Fruit fly (Drosophila melanogaster) whole organism, embryonic: Measurements from ENCODE around the gene CG9117.
A peak's percentile ranks its signal among the peaks of the same experiment; 100 is the strongest.

Experiments
- Adf1 ChIP-seq: fragments of 200-800 bp; sonication (Bioruptor generic); IDR thresholded peaks from 2 replicates; pipeline ENCODE4 v1.3.6; 2022; ENCODE audit warnings: missing biosample characterization, missing genetic modification characterization
- Awh ChIP-seq: fragments of 200-800 bp; sonication (Bioruptor generic); IDR thresholded peaks from 2 replicates; pipeline ENCODE4, ENCODE4 v1.3.6; 2022; ENCODE audit warnings: missing biosample characterization, missing genetic modification characterization
- BEAF-32 ChIP-seq: fragments of 200-800 bp; sonication (Bioruptor generic); optimal IDR thresholded peaks from 3 replicates; lab custom pipeline; 2017; ENCODE audit warnings: missing biosample characterization, missing genetic modification characterization, mild to moderate bottlenecking, moderate library complexity, missing genetic modification reagents
- Bgb ChIP-seq: fragments of 200-800 bp; sonication (Bioruptor generic); IDR thresholded peaks from 2 replicates; pipeline ENCODE4 v1.3.6; 2022; ENCODE audit warnings: missing biosample characterization, missing genetic modification characterization; ENCODE audit not compliant: partially characterized antibody
- Blimp-1 ChIP-seq: fragments of 200-800 bp; sonication (Bioruptor generic); optimal IDR thresholded peaks from 3 replicates; lab custom pipeline; 2018; ENCODE audit warnings: missing biosample characterization, missing genetic modification characterization, mild to moderate bottlenecking, moderate library complexity, missing genetic modification reagents
- CG11695 ChIP-seq: fragments of 200-800 bp; sonication (Bioruptor generic); IDR thresholded peaks from 3 replicates; pipeline ENCODE4 v1.3.6; 2022; ENCODE audit warnings: missing biosample characterization, missing genetic modification characterization
- CG14441 ChIP-seq: fragments of 200-800 bp; sonication (Bioruptor generic); IDR thresholded peaks from 2 replicates; pipeline ENCODE4 v1.3.6; 2022; ENCODE audit warnings: missing biosample characterization, missing genetic modification characterization
- CG1529 ChIP-seq: fragments of 200-800 bp; sonication (Bioruptor generic); optimal IDR thresholded peaks from 3 replicates; lab custom pipeline; 2018; ENCODE audit warnings: missing biosample characterization, missing genetic modification characterization
- CG18011 ChIP-seq: fragments of 200-800 bp; sonication (Bioruptor generic); optimal IDR thresholded peaks from 2 replicates; lab custom pipeline; 2017; ENCODE audit warnings: missing biosample characterization, missing genetic modification characterization, mild to moderate bottlenecking, moderate library complexity, missing genotype
- CG34376 ChIP-seq: fragments of 200-800 bp; sonication (Bioruptor generic); optimal IDR thresholded peaks from 2 replicates; lab custom pipeline; 2018; ENCODE audit warnings: missing biosample characterization, mild to moderate bottlenecking, missing genetic modification characterization
- CG3838 ChIP-seq: fragments of 200-800 bp; sonication (Bioruptor generic); optimal IDR thresholded peaks from 3 replicates; lab custom pipeline; 2016; ENCODE audit warnings: missing biosample characterization, missing genetic modification characterization
- CG4617 ChIP-seq: fragments of 200-800 bp; sonication (Bioruptor generic); optimal IDR thresholded peaks from 3 replicates; lab custom pipeline; 2016; ENCODE audit warnings: missing biosample characterization, missing genetic modification characterization, borderline replicate concordance
- CG6175 ChIP-seq: fragments of 200-800 bp; sonication (Bioruptor generic); IDR thresholded peaks from 3 replicates; pipeline ENCODE4 v1.3.6; 2022; ENCODE audit warnings: missing biosample characterization, missing genetic modification characterization
- CG6254 ChIP-seq: fragments of 200-800 bp; sonication (Bioruptor generic); optimal IDR thresholded peaks from 3 replicates; lab custom pipeline; 2017; ENCODE audit warnings: mild to moderate bottlenecking, missing biosample characterization, missing genetic modification reagents, missing genetic modification characterization
- CG6272 ChIP-seq: fragments of 200-800 bp; sonication (Bioruptor generic); IDR thresholded peaks from 2 replicates; pipeline ENCODE4 v1.3.6; 2022; ENCODE audit warnings: missing biosample characterization, missing genetic modification characterization
- CG6683 ChIP-seq: fragments of 200-800 bp; sonication (Bioruptor generic); optimal IDR thresholded peaks from 2 replicates; lab custom pipeline; 2017; ENCODE audit warnings: missing biosample characterization, mild to moderate bottlenecking, missing genetic modification characterization, missing genetic modification reagents
- CG8281 ChIP-seq: fragments of 200-800 bp; sonication (Bioruptor generic); optimal IDR thresholded peaks from 2 replicates; lab custom pipeline; 2018; ENCODE audit warnings: missing biosample characterization, mild to moderate bottlenecking, missing genetic modification characterization, moderate library complexity
- Camta ChIP-seq: fragments of 200-800 bp; sonication (Bioruptor generic); optimal IDR thresholded peaks from 2 replicates; lab custom pipeline; 2016; ENCODE audit warnings: missing biosample characterization, missing genetic modification characterization
- Deaf1 ChIP-seq: fragments of 200-800 bp; optimal IDR thresholded peaks from 3 replicates; lab custom pipeline; 2019; ENCODE audit warnings: missing biosample characterization, mild to moderate bottlenecking, missing genetic modification characterization, moderate library complexity
- Dfd ChIP-seq, 2 experiments: fragments of >200 bp; optimal IDR thresholded peaks; 2 replicates each; lab custom pipeline; 2017; ENCODE audit warnings: missing biosample characterization in 2 of 2, missing genetic modification characterization in 2 of 2
- Dll ChIP-seq: fragments of 200-800 bp; sonication (Bioruptor generic); IDR thresholded peaks from 4 replicates; pipeline ENCODE4 v1.3.6; 2022; ENCODE audit warnings: missing biosample characterization, missing genetic modification characterization; ENCODE audit not compliant: partially characterized antibody
- Hand ChIP-seq: fragments of 200-800 bp; sonication (Bioruptor generic); optimal IDR thresholded peaks from 2 replicates; lab custom pipeline; 2017; ENCODE audit warnings: mild to moderate bottlenecking, missing biosample characterization, missing genetic modification reagents, missing genetic modification characterization
- HmgZ ChIP-seq: fragments of 200-800 bp; sonication (Bioruptor generic); optimal IDR thresholded peaks from 2 replicates; lab custom pipeline; 2018; ENCODE audit warnings: missing biosample characterization, mild to moderate bottlenecking, missing genetic modification characterization
- Hmx ChIP-seq: fragments of 200-800 bp; sonication (Bioruptor generic); optimal IDR thresholded peaks from 2 replicates; lab custom pipeline; 2016; ENCODE audit warnings: missing biosample characterization, missing genetic modification characterization
- Hr39 ChIP-seq: fragments of >200 bp; optimal IDR thresholded peaks from 2 replicates; lab custom pipeline; 2017
- Hr78 ChIP-seq, 2 experiments: fragments of 200-800 bp in 1 of 2; fragments of >200 bp in 1 of 2; sonication (Bioruptor generic) in 1 of 2; optimal IDR thresholded peaks; 2 replicates each; lab custom pipeline; 2017 to 2019; ENCODE audit warnings: missing biosample characterization in 2 of 2, missing genetic modification characterization in 2 of 2, mild to moderate bottlenecking in 1 of 2, moderate library complexity in 1 of 2
- MBD-R2 ChIP-seq: fragments of 200-800 bp; sonication (Bioruptor generic); IDR thresholded peaks from 2 replicates; pipeline ENCODE4 v1.3.6; 2022; ENCODE audit warnings: missing biosample characterization, missing genetic modification characterization
- Nf-YA ChIP-seq: fragments of 200-800 bp; sonication (Bioruptor generic); IDR thresholded peaks from 2 replicates; pipeline ENCODE4 v1.3.6; 2022; ENCODE audit warnings: missing biosample characterization, missing genetic modification characterization
- Poxn ChIP-seq: fragments of 200-800 bp; sonication (Bioruptor generic); IDR thresholded peaks from 2 replicates; pipeline ENCODE4 v1.3.6; 2022; ENCODE audit warnings: missing biosample characterization, missing genetic modification characterization
- Sin3A ChIP-seq: fragments of >200 bp; optimal IDR thresholded peaks from 2 replicates; lab custom pipeline; 2018
- Xbp1 ChIP-seq: fragments of 200-800 bp; sonication (Bioruptor generic); optimal IDR thresholded peaks from 3 replicates; lab custom pipeline; 2016; ENCODE audit warnings: missing biosample characterization, mild to moderate bottlenecking, missing genetic modification characterization
- abd-A ChIP-seq: fragments of 200-800 bp; sonication (Bioruptor generic); optimal IDR thresholded peaks from 3 replicates; lab custom pipeline; 2019; ENCODE audit warnings: missing biosample characterization, mild to moderate bottlenecking, missing genetic modification characterization, moderate library complexity
- amos ChIP-seq: fragments of 200-800 bp; sonication (Bioruptor generic); IDR thresholded peaks from 2 replicates; pipeline ENCODE4 v1.3.6; 2022; ENCODE audit warnings: missing biosample characterization, missing genetic modification characterization; ENCODE audit not compliant: partially characterized antibody
- bsh ChIP-seq, 2 experiments: fragments of 200-800 bp; sonication (Bioruptor generic); optimal IDR thresholded peaks; 2 replicates each; lab custom pipeline; 2017 to 2018; ENCODE audit warnings: mild to moderate bottlenecking in 2 of 2, missing biosample characterization in 2 of 2, missing genetic modification characterization in 2 of 2, moderate library complexity in 1 of 2
- cg ChIP-seq: fragments of 200-800 bp; sonication (Bioruptor generic); optimal IDR thresholded peaks from 3 replicates; lab custom pipeline; 2019; ENCODE audit warnings: missing biosample characterization, mild to moderate bottlenecking, missing genetic modification characterization, moderate library complexity
- chinmo ChIP-seq: fragments of 200-800 bp; sonication (Bioruptor generic); IDR thresholded peaks from 4 replicates; pipeline ENCODE4 v1.3.6; 2022; ENCODE audit warnings: missing biosample characterization, missing genetic modification characterization; ENCODE audit not compliant: partially characterized antibody
- chm ChIP-seq: fragments of 200-800 bp; sonication (Bioruptor generic); IDR thresholded peaks from 2 replicates; pipeline ENCODE4 v1.3.6; 2022; ENCODE audit warnings: missing biosample characterization, missing genetic modification characterization
- disco-r ChIP-seq: fragments of 200-800 bp; sonication (Bioruptor generic); optimal IDR thresholded peaks from 2 replicates; lab custom pipeline; 2016; ENCODE audit warnings: missing biosample characterization, missing genetic modification characterization
- dysf ChIP-seq: fragments of 200-800 bp; sonication (Bioruptor generic); IDR thresholded peaks from 3 replicates; pipeline ENCODE4 v1.3.6; 2022; ENCODE audit warnings: missing biosample characterization, missing genetic modification characterization
- gro ChIP-seq: fragments of 200-800 bp; sonication (Bioruptor generic); optimal IDR thresholded peaks from 2 replicates; lab custom pipeline; 2016; ENCODE audit warnings: missing biosample characterization, missing genetic modification characterization
- hbn ChIP-seq: fragments of 200-800 bp; sonication (Bioruptor generic); IDR thresholded peaks from 2 replicates; pipeline ENCODE4 v1.3.6; 2022; ENCODE audit warnings: missing biosample characterization, missing genetic modification characterization; ENCODE audit not compliant: partially characterized antibody
- lmd ChIP-seq: fragments of 200-800 bp; sonication (Bioruptor generic); IDR thresholded peaks from 2 replicates; pipeline ENCODE4 v1.3.6; 2022; ENCODE audit warnings: missing biosample characterization, missing genetic modification characterization
- luna ChIP-seq: fragments of 200-800 bp; sonication (Bioruptor generic); optimal IDR thresholded peaks from 2 replicates; lab custom pipeline; 2016; ENCODE audit warnings: missing biosample characterization, missing genetic modification characterization
- p53 ChIP-seq: fragments of 200-800 bp; sonication (Bioruptor generic); optimal IDR thresholded peaks from 2 replicates; lab custom pipeline; 2016; ENCODE audit warnings: missing biosample characterization, missing genetic modification characterization
- prd ChIP-seq, 3 experiments: fragments of >200 bp in 2 of 3; fragments of 200-800 bp in 1 of 3; sonication (Bioruptor generic) in 1 of 3; optimal IDR thresholded peaks in 2 of 3; IDR thresholded peaks in 1 of 3; 2 replicates in 2 of 3; 3 replicates in 1 of 3; pipeline versions ENCODE4 v1.3.6 to Lab custom; 2017 to 2022; ENCODE audit warnings: missing biosample characterization in 1 of 3, missing genetic modification characterization in 1 of 3
- pum ChIP-seq: fragments of 200-800 bp; sonication (Bioruptor generic); optimal IDR thresholded peaks from 2 replicates; lab custom pipeline; 2016; ENCODE audit warnings: missing biosample characterization, missing genetic modification characterization
- ranshi ChIP-seq: fragments of 200-800 bp; sonication (Bioruptor generic); IDR thresholded peaks from 2 replicates; pipeline ENCODE4 v1.3.6; 2022; ENCODE audit warnings: missing biosample characterization, missing genetic modification characterization
- trh ChIP-seq: fragments of 200-800 bp; sonication (Bioruptor generic); optimal IDR thresholded peaks from 2 replicates; lab custom pipeline; 2016; ENCODE audit warnings: missing biosample characterization, missing genetic modification characterization
- vnd ChIP-seq: fragments of 200-800 bp; sonication (Bioruptor generic); IDR thresholded peaks from 3 replicates; pipeline ENCODE4 v1.3.6; 2022; ENCODE audit warnings: missing biosample characterization, missing genetic modification characterization; ENCODE audit not compliant: partially characterized antibody
- wor ChIP-seq: fragments of 200-800 bp; sonication (Bioruptor generic); IDR thresholded peaks from 2 replicates; pipeline ENCODE4 v1.3.6; 2022; ENCODE audit warnings: missing biosample characterization, missing genetic modification characterization

The CG9117 gene

dm6 chr2L:6082157-6082645 lies 44.5 kb upstream of the CG9117 start, which contains the start of gene Kr-h1:
Gene Kr-h1 (plus strand): TSS chr2L:6082603.
- TF ChIP-seq Hr78 (GFP tag; optimal IDR thresholded peaks at IDR 0.05; lab: Kevin White, UChicago) (no peak), Dfd (GFP tag; optimal IDR thresholded peaks at IDR 0.05; lab: Kevin White, UChicago) (no peak), Bgb (GFP tag; lab: Robert Waterston, UW) (peak; percentile 23; the same call in 1 of the 2 replicates), Hmx (GFP tag; lab: Kevin White, UChicago) (no peak), wor (GFP tag; lab: Robert Waterston, UW) (no peak), cg (peak; percentile 67), Hand (GFP tag; lab: Kevin White, UChicago) (no peak), dysf (GFP tag; lab: Robert Waterston, UW) (no peak), CG6272 (GFP tag; lab: Robert Waterston, UW) (no peak), CG8281 (tag; lab: Kevin White, UChicago) (no peak), CG3838 (no peak), Xbp1 (GFP tag; lab: Kevin White, UChicago) (no peak), Adf1 (GFP tag; lab: Robert Waterston, UW) (peak; percentile 100), HmgZ (tag; lab: Kevin White, UChicago) (no peak), trh (GFP tag; lab: Kevin White, UChicago) (no peak), Awh (no peak), chm (0 out of 2 replicates have a peak, but pooled peaks have one; percentile 44), prd (optimal IDR thresholded peaks at IDR 0.05; lab: Kevin White, UChicago) (no peak), prd (GFP tag; IDR thresholded peaks at IDR 0.05; lab: Robert Waterston, UW) (no peak), CG11695 (GFP tag; lab: Robert Waterston, UW) (no peak), CG1529 (GFP tag; lab: Kevin White, UChicago) (no peak), amos (GFP tag; lab: Robert Waterston, UW) (peak; percentile 27; the same call in 1 of the 2 replicates), gro (peak; percentile 11), BEAF-32 (GFP tag; lab: Kevin White, UChicago) (no peak), ranshi (GFP tag; lab: Robert Waterston, UW) (no peak), pum (GFP tag; lab: Kevin White, UChicago) (no peak), disco-r (no peak), CG14441 (GFP tag; lab: Robert Waterston, UW) (no peak), Poxn (GFP tag; lab: Robert Waterston, UW) (no peak), Deaf1 (tag; lab: Kevin White, UChicago) (peak; percentile 3), abd-A (tag; lab: Kevin White, UChicago) (peak; percentile 6), MBD-R2 (GFP tag; lab: Robert Waterston, UW) (no peak), CG18011 (GFP tag; lab: Kevin White, UChicago) (no peak), CG6175 (GFP tag; lab: Robert Waterston, UW) (peak; percentile 80; the same call in 2 of the 3 replicates), p53 (GFP tag; lab: Kevin White, UChicago) (no peak), Sin3A (lab: Kevin White, UChicago) (no peak), vnd (GFP tag; lab: Robert Waterston, UW) (no peak), lmd (GFP tag; lab: Robert Waterston, UW) (no peak), CG34376 (peak; percentile 14), luna (GFP tag; lab: Kevin White, UChicago) (no peak), CG4617 (GFP tag; lab: Kevin White, UChicago) (no peak), Blimp-1 (GFP tag; lab: Kevin White, UChicago) (peak; percentile 37), CG6254 (no peak), Camta (GFP tag; lab: Kevin White, UChicago) (no peak), bsh (GFP tag; optimal IDR thresholded peaks at IDR 0.05; lab: Kevin White, UChicago) (no peak), hbn (GFP tag; lab: Robert Waterston, UW) (no peak), Nf-YA (GFP tag; lab: Robert Waterston, UW) (no peak), CG6683 (GFP tag; lab: Kevin White, UChicago) (no peak), Dll (no peak), Hr39 (lab: Kevin White, UChicago) (no peak), chinmo (GFP tag; lab: Robert Waterston, UW) (peak; percentile 96)
